Worm (Caenorhabditis elegans): ENCODE data around the gene C45G9.14.
"Not testable (repeated sequence)": the region's sequence is repeated elsewhere in the genome, so short reads cannot be mapped to it uniquely, and the experiment has no call there.

The C45G9.14 gene

DNA sequence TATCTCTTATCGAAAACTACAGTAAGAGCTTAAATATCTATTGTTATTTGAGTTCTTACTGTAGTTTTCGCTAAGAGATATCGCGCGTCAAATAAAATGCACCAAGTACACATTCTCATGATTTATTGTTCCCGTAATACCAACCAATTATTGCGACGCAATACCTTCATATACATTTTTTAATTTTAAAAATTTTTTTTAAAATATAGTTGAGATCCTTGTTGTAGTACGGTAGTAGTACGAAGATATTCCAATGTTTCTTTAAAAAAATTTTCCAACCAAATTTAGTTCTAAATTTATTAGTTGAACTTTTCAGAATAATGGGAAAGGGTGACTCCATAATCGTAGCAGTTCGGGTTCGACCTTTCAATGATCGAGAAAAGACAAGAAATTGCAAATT lies 14.2 kb upstream of the C45G9.14 start, which contains the start of gene klp-6:
Gene klp-6 (plus strand): TSS at position 301 of the 400 bp plus-strand sequence.
- TF ChIP-seq nhr-11 (tag; optimal IDR thresholded peaks at IDR 0.05): no peak
- no peak for TF ChIP-seq mbf-1 (tag; optimal IDR thresholded peaks at IDR 0.05)
- TF ChIP-seq ceh-16 (tag; optimal IDR thresholded peaks at IDR 0.05): no peak
- TF ChIP-seq R02D3.7 (tag; optimal IDR thresholded peaks at IDR 0.05): no peak
- TF ChIP-seq nhr-129 (tag; optimal IDR thresholded peaks at IDR 0.05): no peak
- TF ChIP-seq mdl-1 (tag; optimal IDR thresholded peaks at IDR 0.05): no peak
- TF ChIP-seq aly-2 (tag; optimal IDR thresholded peaks at IDR 0.05): no peak
- no peak for TF ChIP-seq gmeb-1 (tag; optimal IDR thresholded peaks at IDR 0.05)
- TF ChIP-seq lsy-2 (tag; optimal IDR thresholded peaks at IDR 0.05): no peak
- TF ChIP-seq skn-1 (tag; optimal IDR thresholded peaks at IDR 0.05): no peak
- TF ChIP-seq lin-13 (GFP tag; optimal IDR thresholded peaks at IDR 0.05): no peak
- TF ChIP-seq snpc-4 (tag; optimal IDR thresholded peaks at IDR 0.05): no peak
- no peak for TF ChIP-seq nhr-6 (tag; optimal IDR thresholded peaks at IDR 0.05)
- TF ChIP-seq peb-1 (tag; optimal IDR thresholded peaks at IDR 0.05): no peak
- no peak for TF ChIP-seq nhr-12 (tag; optimal IDR thresholded peaks at IDR 0.05)
- no peak for TF ChIP-seq elt-1 (tag; optimal IDR thresholded peaks at IDR 0.05)
- TF ChIP-seq C34F6.9 (tag; optimal IDR thresholded peaks at IDR 0.05): no peak

ce11 chrIII:5031375-5031836 lies 13.4 kb upstream of the C45G9.14 start:
- TF ChIP-seq sem-4 (tag; optimal IDR thresholded peaks at IDR 0.05) (peak; percentile 47), gmeb-1 (tag; optimal IDR thresholded peaks at IDR 0.05) (peak; percentile 47), lin-11 (tag; optimal IDR thresholded peaks at IDR 0.05) (peak; percentile 49), ztf-4 (tag; optimal IDR thresholded peaks at IDR 0.05) (peak; percentile 28), C34F6.9 (tag; optimal IDR thresholded peaks at IDR 0.05) (peak; percentile 30), snpc-4 (tag; optimal IDR thresholded peaks at IDR 0.05) (peak; percentile 27), sma-9 (GFP tag; optimal IDR thresholded peaks at IDR 0.05) (peak; percentile 50), lin-13 (GFP tag; optimal IDR thresholded peaks at IDR 0.05) (peak; percentile 76), Y55F3AM.14 (GFP tag; optimal IDR thresholded peaks at IDR 0.05) (peak; percentile 70), F13H6.1 (tag; optimal IDR thresholded peaks at IDR 0.05) (peak; percentile 89), crh-2 (tag; optimal IDR thresholded peaks at IDR 0.05) (peak; percentile 77), mdl-1 (tag; optimal IDR thresholded peaks at IDR 0.05) (peak in 1 of 2 experiments; percentile 43), unc-55 (GFP tag; optimal IDR thresholded peaks at IDR 0.05) (peak; percentile 45), nhr-21 (tag; optimal IDR thresholded peaks at IDR 0.05) (peak; percentile 77), nhr-25 (tag; optimal IDR thresholded peaks at IDR 0.05) (peak; percentile 50), sma-3 (GFP tag; optimal IDR thresholded peaks at IDR 0.05) (peak; percentile 75), fos-1 (tag; optimal IDR thresholded peaks at IDR 0.05) (peak; percentile 88), lsy-2 (tag; optimal IDR thresholded peaks at IDR 0.05) (peak; percentile 66 to 72), egl-27 (tag; optimal IDR thresholded peaks at IDR 0.05) (peak; percentile 24), mab-5 (tag; optimal IDR thresholded peaks at IDR 0.05) (peak; percentile 7), nhr-129 (tag; optimal IDR thresholded peaks at IDR 0.05) (peak; percentile 49)
- TF ChIP-seq sma-9 (tag; optimal IDR thresholded peaks at IDR 0.05): not testable (repeated sequence)

DNA sequence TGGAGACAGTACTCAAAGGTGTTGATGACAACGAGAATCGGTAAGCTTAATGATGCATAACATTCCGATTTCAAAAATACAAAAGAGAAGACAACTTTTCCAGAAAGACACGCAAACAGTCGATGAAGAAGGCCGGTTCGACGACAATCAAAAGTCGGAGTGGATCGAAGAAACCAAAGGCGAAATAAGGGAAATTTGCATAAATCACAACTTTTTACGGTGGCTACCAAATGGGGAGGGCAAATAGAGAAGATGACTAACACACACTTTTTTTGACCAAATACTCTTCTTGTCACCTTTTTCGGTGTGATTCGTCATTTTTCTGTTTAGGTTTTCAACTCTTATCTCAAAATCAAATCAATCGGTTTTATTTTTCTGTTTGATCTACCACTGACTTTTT lies 8.7 kb upstream of the C45G9.14 start, which contains the start of gene C45G9.6:
Gene C45G9.6 (plus strand): TSS at position 301 of the 400 bp plus-strand sequence.
- TF ChIP-seq fos-1 (tag; optimal IDR thresholded peaks at IDR 0.05): no peak

ce11 chrIII:5042112-5042511 lies 2.7 kb upstream of the C45G9.14 start, which contains the start of gene nlp-43:
nlp-43 (plus strand) TSS chrIII:5042412.
- TF ChIP-seq unc-55 (GFP tag; optimal IDR thresholded peaks at IDR 0.05) (no peak), C34F6.9 (tag; optimal IDR thresholded peaks at IDR 0.05) (no peak), nhr-12 (tag; optimal IDR thresholded peaks at IDR 0.05) (no peak), nhr-77 (tag; optimal IDR thresholded peaks at IDR 0.05) (no peak), lin-13 (GFP tag; optimal IDR thresholded peaks at IDR 0.05) (no peak), ceh-16 (tag; optimal IDR thresholded peaks at IDR 0.05) (no peak), zag-1 (tag; optimal IDR thresholded peaks at IDR 0.05) (no peak), sma-9 (GFP tag; optimal IDR thresholded peaks at IDR 0.05) (no peak), sma-9 (tag; optimal IDR thresholded peaks at IDR 0.05) (no peak), F13H6.1 (tag; optimal IDR thresholded peaks at IDR 0.05) (no peak), mab-5 (tag; optimal IDR thresholded peaks at IDR 0.05) (no peak), nhr-11 (tag; optimal IDR thresholded peaks at IDR 0.05) (no peak), blmp-1 (tag; optimal IDR thresholded peaks at IDR 0.05; ENCODE audit: insufficient read depth) (no peak), sem-4 (tag; optimal IDR thresholded peaks at IDR 0.05) (no peak)
